Worm (Caenorhabditis elegans) whole organism, L1 larva: ENCODE measurements around the gene K12H6.4.

Experiments used
- C04F5.9 ChIP-seq: sonication (generic microtip); optimal IDR thresholded peaks from 2 replicates; lab custom pipeline; 2016; ENCODE audit warnings: missing genetic modification characterization, missing compliant biosample characterization
- C34B4.2 ChIP-seq: sonication (generic microtip); optimal IDR thresholded peaks from 2 replicates; lab custom pipeline; 2017; ENCODE audit warnings: mild to moderate bottlenecking, missing genetic modification characterization, missing compliant biosample characterization
- F16B12.6 ChIP-seq: fragments of 150-350 bp; optimal IDR thresholded peaks from 2 replicates; lab custom pipeline; 2014; ENCODE audit warnings: missing biosample characterization, missing genetic modification characterization
- Y116A8C.19 ChIP-seq: sonication (generic microtip); optimal IDR thresholded peaks from 2 replicates; lab custom pipeline; 2016; ENCODE audit warnings: missing compliant biosample characterization, missing genetic modification characterization, borderline replicate concordance
- alr-1 ChIP-seq: fragments of 200-800 bp; sonication (Bioruptor generic); optimal IDR thresholded peaks from 2 replicates; lab custom pipeline; 2018; ENCODE audit warnings: borderline replicate concordance, mild to moderate bottlenecking, missing genetic modification characterization, missing compliant biosample characterization
- ceh-63 ChIP-seq: fragments of 200-800 bp; sonication (Bioruptor generic); optimal IDR thresholded peaks from 2 replicates; lab custom pipeline; 2018; ENCODE audit warnings: mild to moderate bottlenecking, missing genetic modification characterization, missing compliant biosample characterization
- dpl-1 ChIP-seq, 3 experiments: fragments of 150-350 bp in 2 of 3; sonication (generic microtip) in 1 of 3; optimal IDR thresholded peaks; 2 replicates each; lab custom pipeline; 2014 to 2017; ENCODE audit warnings: missing biosample characterization in 3 of 3, missing genetic modification characterization in 3 of 3, missing genetic modification reagents in 3 of 3
- efl-1 ChIP-seq, 4 experiments: fragments of 150-350 bp; optimal IDR thresholded peaks in 3 of 4; peaks in 1 of 4; 1 replicate in 1 of 4; 2 replicates in 3 of 4; lab custom pipeline; 2014; ENCODE audit warnings: missing biosample characterization in 2 of 4, missing genetic modification characterization in 2 of 4, missing genetic modification reagents in 2 of 4
- efl-3 ChIP-seq: fragments of 200-800 bp; sonication (Bioruptor generic); optimal IDR thresholded peaks from 2 replicates; lab custom pipeline; 2018; ENCODE audit warnings: mild to moderate bottlenecking, missing genetic modification characterization, missing compliant biosample characterization
- egl-13 ChIP-seq: sonication (generic microtip); optimal IDR thresholded peaks from 2 replicates; lab custom pipeline; 2016; ENCODE audit warnings: missing genotype, missing genetic modification reagents, missing genetic modification characterization, missing compliant biosample characterization
- egl-27 ChIP-seq, 2 experiments: fragments of 150-350 bp in 1 of 2; sonication (generic microtip); optimal IDR thresholded peaks; 3 replicates each; lab custom pipeline; 2017 to 2018; ENCODE audit warnings: missing biosample characterization in 2 of 2, missing genetic modification characterization in 2 of 2, missing genetic modification reagents in 2 of 2
- fkh-4 ChIP-seq: sonication (generic microtip); optimal IDR thresholded peaks from 2 replicates; lab custom pipeline; 2016; ENCODE audit warnings: missing compliant biosample characterization, missing genetic modification characterization, borderline replicate concordance
- grh-1 ChIP-seq: fragments of 200-800 bp; sonication (Bioruptor generic); IDR thresholded peaks from 2 replicates; pipeline ENCODE4 v1.3.6; 2022; ENCODE audit warnings: missing genetic modification reagents, missing genetic modification characterization, missing compliant biosample characterization
- hlh-17 ChIP-seq: fragments of 200-800 bp; sonication (Bioruptor generic); optimal IDR thresholded peaks from 2 replicates; lab custom pipeline; 2018; ENCODE audit warnings: missing genetic modification characterization, mild to moderate bottlenecking, missing compliant biosample characterization, moderate library complexity, borderline replicate concordance
- irx-1 ChIP-seq: sonication (generic microtip); optimal IDR thresholded peaks from 2 replicates; lab custom pipeline; 2016; ENCODE audit warnings: missing genetic modification characterization, missing compliant biosample characterization
- isw-1 ChIP-seq: fragments of 200-800 bp; sonication (Bioruptor generic); IDR thresholded peaks from 2 replicates; pipeline ENCODE4 v1.3.6; 2022; ENCODE audit warnings: missing genetic modification characterization, missing compliant biosample characterization
- lin-15B ChIP-seq: fragments of 150-350 bp; sonication (generic microtip); optimal IDR thresholded peaks from 3 replicates; lab custom pipeline; 2014; ENCODE audit warnings: missing biosample characterization, missing genetic modification characterization
- lin-35 ChIP-seq, 2 experiments: fragments of 150-350 bp; optimal IDR thresholded peaks; 2 replicates each; lab custom pipeline; 2014; ENCODE audit warnings: missing biosample characterization in 2 of 2, missing genetic modification characterization in 2 of 2, missing genetic modification reagents in 2 of 2
- lin-39 ChIP-seq: fragments of 150-350 bp; optimal IDR thresholded peaks from 2 replicates; lab custom pipeline; 2014; ENCODE audit warnings: missing biosample characterization, missing genetic modification reagents, missing genetic modification characterization
- mab-9 ChIP-seq: fragments of 200-800 bp; sonication (Bioruptor generic); IDR thresholded peaks from 2 replicates; pipeline ENCODE4 v1.3.6; 2022; ENCODE audit warnings: missing genetic modification reagents, missing genetic modification characterization, missing compliant biosample characterization
- mdl-1 ChIP-seq, 2 experiments: fragments of 150-350 bp; optimal IDR thresholded peaks; 2 replicates each; lab custom pipeline; 2014 to 2017; ENCODE audit warnings: missing biosample characterization in 2 of 2, missing genetic modification characterization in 2 of 2, inconsistent platforms in 1 of 2
- mep-1 ChIP-seq: fragments of 150-350 bp; optimal IDR thresholded peaks from 2 replicates; lab custom pipeline; 2014; ENCODE audit warnings: missing biosample characterization, missing genetic modification characterization
- nhr-20 ChIP-seq: sonication (generic microtip); optimal IDR thresholded peaks from 2 replicates; lab custom pipeline; 2016; ENCODE audit warnings: mild to moderate bottlenecking, missing genetic modification characterization, missing compliant biosample characterization
- nhr-47 ChIP-seq: sonication (generic microtip); optimal IDR thresholded peaks from 2 replicates; lab custom pipeline; 2016; ENCODE audit warnings: mild to moderate bottlenecking, missing genetic modification characterization, moderate library complexity, missing compliant biosample characterization
- nhr-71 ChIP-seq: sonication (generic microtip); optimal IDR thresholded peaks from 2 replicates; lab custom pipeline; 2016; ENCODE audit warnings: mild to moderate bottlenecking, missing genetic modification characterization, moderate library complexity, missing compliant biosample characterization
- nhr-77 ChIP-seq: fragments of 150-350 bp; optimal IDR thresholded peaks from 2 replicates; lab custom pipeline; 2014; ENCODE audit warnings: missing biosample characterization, missing genetic modification characterization
- nhr-84 ChIP-seq: sonication (generic microtip); optimal IDR thresholded peaks from 2 replicates; lab custom pipeline; 2017; ENCODE audit warnings: missing biosample characterization, missing genetic modification characterization
- nhr-85 ChIP-seq: sonication (generic microtip); peaks from one replicate; lab custom pipeline; 2016; ENCODE audit warnings: missing genetic modification characterization, inconsistent platforms, missing compliant biosample characterization
- skn-1 ChIP-seq: fragments of 150-350 bp; optimal IDR thresholded peaks from 2 replicates; lab custom pipeline; 2014; ENCODE audit warnings: missing biosample characterization, missing genetic modification characterization
- snu-23 ChIP-seq: sonication (generic microtip); optimal IDR thresholded peaks from 2 replicates; lab custom pipeline; 2016; ENCODE audit warnings: missing genetic modification characterization, missing compliant biosample characterization
- sup-37 ChIP-seq: fragments of 200-800 bp; sonication (Bioruptor generic); optimal IDR thresholded peaks from 2 replicates; lab custom pipeline; 2018; ENCODE audit warnings: mild to moderate bottlenecking, missing genetic modification characterization, missing compliant biosample characterization
- swsn-7 ChIP-seq: sonication (generic microtip); optimal IDR thresholded peaks from 2 replicates; lab custom pipeline; 2016; ENCODE audit warnings: missing genetic modification characterization, missing compliant biosample characterization
- tlp-1 ChIP-seq: fragments of 150-350 bp; optimal IDR thresholded peaks from 2 replicates; lab custom pipeline; 2014; ENCODE audit warnings: missing biosample characterization, missing genetic modification characterization
- unc-98 ChIP-seq: fragments of 200-800 bp; sonication (Bioruptor generic); IDR thresholded peaks from 2 replicates; pipeline ENCODE4 v1.3.6; 2022; ENCODE audit warnings: missing genetic modification characterization, missing compliant biosample characterization
- vab-15 ChIP-seq: sonication (generic microtip); optimal IDR thresholded peaks from 2 replicates; lab custom pipeline; 2017; ENCODE audit warnings: missing genotype, mild to moderate bottlenecking, missing genetic modification characterization, missing compliant biosample characterization
- xbp-1 ChIP-seq: sonication (generic microtip); optimal IDR thresholded peaks from 2 replicates; lab custom pipeline; 2016; ENCODE audit warnings: missing genetic modification characterization, missing compliant biosample characterization
- zag-1 ChIP-seq: fragments of 150-350 bp; optimal IDR thresholded peaks from 2 replicates; lab custom pipeline; 2014; ENCODE audit warnings: missing biosample characterization, missing genetic modification characterization

K12H6.4 gene

DNA sequence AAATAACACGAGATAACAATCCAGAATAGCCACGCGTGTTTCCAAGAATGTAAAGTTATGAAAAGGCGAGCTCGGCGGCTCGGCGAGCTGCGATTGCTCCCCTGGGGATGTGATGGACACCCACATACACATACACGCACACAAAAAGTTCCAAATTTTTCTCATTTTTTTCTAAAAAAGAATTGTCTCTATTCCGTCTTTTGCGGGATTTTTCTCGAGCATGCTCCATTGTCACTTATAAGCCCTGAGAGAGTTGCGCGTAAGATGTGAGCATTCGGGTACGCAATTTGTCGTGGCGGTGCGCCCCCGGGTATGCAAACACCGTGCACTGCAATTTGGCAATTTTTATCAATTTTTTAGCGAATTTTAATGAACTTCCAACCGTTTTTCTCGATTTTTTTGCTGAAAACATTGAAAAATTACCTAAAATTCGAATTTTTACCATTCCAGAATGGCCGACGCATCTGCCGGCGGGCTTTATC is 37.0 kb downstream of the K12H6.4 start, which contains the start of the genes F08D12.12 and srpa-72 (continued):
- TF ChIP-seq nhr-47 (tag; lab: Kevin White, UChicago) (no peak), F16B12.6 (peak; percentile 91), isw-1 (GFP tag; lab: Robert Waterston, UW) (peak; percentile 18; the same call in 1 of the 2 replicates), ceh-63 (GFP tag; lab: Kevin White, UChicago) (no peak)

DNA sequence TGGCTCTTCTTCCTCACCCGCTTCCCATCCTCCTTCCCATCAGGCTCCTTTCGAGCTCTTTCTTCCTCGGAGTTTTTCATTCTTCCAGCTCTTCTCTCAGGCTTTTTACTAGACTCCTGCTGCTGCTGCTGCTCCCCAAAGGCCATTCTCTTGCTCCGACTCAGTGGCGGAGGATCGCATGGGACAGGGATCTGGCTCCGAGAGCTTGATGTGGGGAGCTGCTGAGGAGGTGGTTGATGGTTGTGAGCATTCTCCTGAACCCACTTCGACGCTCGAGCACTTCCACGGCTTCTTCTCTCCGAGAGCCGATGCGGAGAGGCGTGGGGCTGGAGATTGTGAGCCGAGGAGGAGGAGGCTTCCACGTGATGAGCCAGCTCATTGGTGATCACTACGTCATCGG is 38.3 kb downstream of the K12H6.4 start:
- TF ChIP-seq efl-1 (optimal IDR thresholded peaks at IDR 0.05; lab: Kevin White, UChicago), result no peak
- TF ChIP-seq efl-1 (GFP tag; optimal IDR thresholded peaks at IDR 0.05 in 1 of 2; lab: Kevin White, UChicago), result peak in 1 of 2 experiments; percentile 49
- no peak for TF ChIP-seq swsn-7

DNA sequence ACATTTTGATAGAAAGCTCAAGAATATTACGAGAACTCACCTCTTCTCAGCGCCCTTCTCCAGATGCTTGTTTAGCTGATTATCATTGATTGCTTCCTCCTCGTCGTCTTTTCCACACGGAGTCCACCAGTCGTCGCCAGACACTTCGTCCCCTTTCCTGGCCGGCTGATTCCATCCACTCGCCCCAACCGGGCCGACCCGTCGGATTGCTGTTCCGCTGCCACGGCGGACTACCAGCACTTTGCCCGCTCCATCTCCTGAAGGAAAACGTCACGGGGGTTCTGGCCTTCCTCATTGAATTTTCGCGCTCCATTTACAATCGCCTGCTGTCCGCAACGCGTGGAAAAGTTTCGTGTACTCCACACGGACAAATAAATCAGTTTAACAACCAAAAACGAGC is 40.7 kb downstream of the K12H6.4 start:
- no peak for TF ChIP-seq skn-1 (tag; lab: Kevin White, UChicago)
- no peak for TF ChIP-seq efl-3 (GFP tag; lab: Kevin White, UChicago)
- no peak for TF ChIP-seq snu-23 (GFP tag; lab: Kevin White, UChicago)
- TF ChIP-seq lin-39 (tag; lab: Kevin White, UChicago), result no peak
- TF ChIP-seq unc-98 (GFP tag; lab: Robert Waterston, UW), result no peak
- no peak for TF ChIP-seq sup-37 (GFP tag; lab: Kevin White, UChicago)
- no peak for TF ChIP-seq irx-1
- TF ChIP-seq dpl-1 (GFP tag; optimal IDR thresholded peaks at IDR 0.05; lab: Kevin White, UChicago), result no peak
- TF ChIP-seq egl-27 (tag; optimal IDR thresholded peaks at IDR 0.05; lab: Kevin White, UChicago), result no peak
- TF ChIP-seq efl-1 (optimal IDR thresholded peaks at IDR 0.05; lab: Kevin White, UChicago), result no peak
- no peak for TF ChIP-seq efl-1 (GFP tag; optimal IDR thresholded peaks at IDR 0.05 in 1 of 2; lab: Kevin White, UChicago)
- TF ChIP-seq C04F5.9 (tag; lab: Kevin White, UChicago), result no peak
- no peak for TF ChIP-seq mdl-1 (tag; optimal IDR thresholded peaks at IDR 0.05; lab: Kevin White, UChicago)
- no peak for TF ChIP-seq isw-1 (GFP tag; lab: Robert Waterston, UW)
- TF ChIP-seq Y116A8C.19, result no peak
- no peak for TF ChIP-seq nhr-85
- no peak for TF ChIP-seq grh-1 (GFP tag; lab: Robert Waterston, UW)
- TF ChIP-seq C34B4.2 (tag; lab: Kevin White, UChicago), result no peak
- no peak for TF ChIP-seq egl-13 (tag; lab: Kevin White, UChicago)
- TF ChIP-seq vab-15 (tag; lab: Kevin White, UChicago), result no peak
- TF ChIP-seq hlh-17 (GFP tag; lab: Kevin White, UChicago), result no peak

DNA sequence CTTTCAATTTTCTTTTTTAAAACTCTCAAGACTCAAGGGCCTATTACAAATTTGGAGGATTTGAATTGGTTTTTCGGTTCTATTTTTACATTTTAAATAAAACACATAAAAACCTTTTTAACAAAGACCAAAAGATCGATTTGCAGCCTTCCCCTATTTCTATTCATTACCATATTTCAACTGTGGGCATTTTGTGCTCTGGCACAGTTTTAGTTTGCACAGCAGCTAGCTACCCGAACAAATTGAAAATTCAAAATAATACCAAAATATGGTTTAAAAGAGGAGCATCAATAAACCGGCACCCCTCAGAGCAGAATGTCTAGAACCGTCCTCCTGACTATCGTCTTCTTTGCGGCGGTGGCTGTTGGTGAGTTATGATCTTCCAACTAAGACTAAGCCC is 42.7 kb downstream of the K12H6.4 start, which contains the start of gene F08D12.2:
TSS of gene F08D12.2 (plus strand) at position 301 of the 400 bp plus-strand sequence.
- TF ChIP-seq nhr-77 (no peak), efl-3 (GFP tag; lab: Kevin White, UChicago) (no peak), tlp-1 (tag; lab: Kevin White, UChicago) (no peak), xbp-1 (no peak), fkh-4 (no peak), lin-39 (tag; lab: Kevin White, UChicago) (no peak), nhr-20 (tag; lab: Kevin White, UChicago) (no peak), alr-1 (tag; lab: Kevin White, UChicago) (no peak), lin-15B (tag; lab: Kevin White, UChicago) (no peak), lin-35 (GFP tag; optimal IDR thresholded peaks at IDR 0.05; lab: Kevin White, UChicago) (no peak), snu-23 (GFP tag; lab: Kevin White, UChicago) (no peak), nhr-84 (no peak), efl-1 (optimal IDR thresholded peaks at IDR 0.05; lab: Kevin White, UChicago) (no peak), efl-1 (GFP tag; optimal IDR thresholded peaks at IDR 0.05 in 1 of 2; lab: Kevin White, UChicago) (no peak), C04F5.9 (tag; lab: Kevin White, UChicago) (no peak), dpl-1 (GFP tag; optimal IDR thresholded peaks at IDR 0.05; lab: Kevin White, UChicago) (no peak), mep-1 (tag; lab: Kevin White, UChicago) (no peak), mab-9 (no peak), unc-98 (GFP tag; lab: Robert Waterston, UW) (no peak), nhr-71 (no peak), zag-1 (tag; lab: Kevin White, UChicago) (no peak)
